Fruit fly (Drosophila melanogaster): ENCODE results near the gene CG17770.

- no peak for TF ChIP-seq EcR (GFP tag; optimal IDR thresholded peaks at IDR 0.05)
- no peak for TF ChIP-seq psq (optimal IDR thresholded peaks at IDR 0.05)
- TF ChIP-seq Dll (optimal IDR thresholded peaks at IDR 0.05), result no peak
- TF ChIP-seq CG8478 (optimal IDR thresholded peaks at IDR 0.05), result no peak
- no peak for TF ChIP-seq usp (GFP tag; optimal IDR thresholded peaks at IDR 0.05)
Measured at dm6 chr3R:25810796-25811195, 915 bp upstream of the CG17770 start, which contains the start of gene CG5024.
